Fruit fly (Drosophila melanogaster) whole organism, pupa: Measurements from ENCODE around the gene CG17726.

ENCODE experiments used
- CG10348 ChIP-seq: fragments of 200-800 bp; sonication (Bioruptor generic); IDR thresholded peaks from 2 replicates; pipeline ENCODE4 v1.3.6; 2022; ENCODE audit warnings: missing biosample characterization, missing genetic modification characterization
- CG13204 ChIP-seq: fragments of 200-800 bp; sonication (Bioruptor generic); optimal IDR thresholded peaks from 2 replicates; lab custom pipeline; 2018; ENCODE audit warnings: missing biosample characterization, mild to moderate bottlenecking, missing genetic modification characterization, moderate library complexity
- CG15710 ChIP-seq: fragments of 200-800 bp; sonication (Bioruptor generic); optimal IDR thresholded peaks from 2 replicates; lab custom pipeline; 2018; ENCODE audit warnings: missing biosample characterization, mild to moderate bottlenecking, missing genetic modification characterization, moderate library complexity
- CG32121 ChIP-seq: fragments of 200-800 bp; sonication (Bioruptor generic); IDR thresholded peaks from 2 replicates; pipeline ENCODE4 v1.3.6; 2022; ENCODE audit warnings: missing biosample characterization, missing genetic modification characterization
- CG34367 ChIP-seq: fragments of 200-800 bp; sonication (Bioruptor generic); optimal IDR thresholded peaks from 2 replicates; lab custom pipeline; 2018; ENCODE audit warnings: missing biosample characterization, mild to moderate bottlenecking, missing genetic modification characterization
- CG4496 ChIP-seq: fragments of 200-800 bp; sonication (Bioruptor generic); IDR thresholded peaks from 3 replicates; pipeline ENCODE4 v1.3.6; 2022; ENCODE audit warnings: missing biosample characterization, missing genetic modification characterization
- D1 ChIP-seq: fragments of 200-800 bp; sonication (Bioruptor generic); optimal IDR thresholded peaks from 2 replicates; lab custom pipeline; 2018; ENCODE audit warnings: missing biosample characterization, mild to moderate bottlenecking, missing genetic modification characterization, moderate library complexity
- EcR ChIP-seq: fragments of 200-800 bp; sonication (Bioruptor generic); optimal IDR thresholded peaks from 3 replicates; lab custom pipeline; 2019; ENCODE audit warnings: missing biosample characterization, missing genetic modification characterization, mild to moderate bottlenecking, moderate library complexity, missing genetic modification reagents
- Pif1A ChIP-seq: fragments of 200-800 bp; sonication (Bioruptor generic); optimal IDR thresholded peaks from 3 replicates; lab custom pipeline; 2016; ENCODE audit warnings: missing biosample characterization, missing genetic modification characterization
- Snoo ChIP-seq: fragments of 200-800 bp; sonication (Bioruptor generic); optimal IDR thresholded peaks from 3 replicates; lab custom pipeline; 2017; ENCODE audit warnings: missing biosample characterization, mild to moderate bottlenecking, missing genetic modification characterization, inconsistent platforms
- gl ChIP-seq: fragments of 200-800 bp; sonication (Bioruptor generic); optimal IDR thresholded peaks from 2 replicates; lab custom pipeline; 2018; ENCODE audit warnings: missing biosample characterization, mild to moderate bottlenecking, missing genetic modification characterization

dm6 chr3R:11243057-11243740 is 16.6 kb downstream of the CG17726 start:
- TF ChIP-seq Snoo (tag; lab: Kevin White, UChicago), result no peak
- no peak for TF ChIP-seq CG13204
- TF ChIP-seq CG4496 (GFP tag; lab: Robert Waterston, UW), result no peak
- TF ChIP-seq CG10348 (GFP tag; lab: Robert Waterston, UW), result no peak
- TF ChIP-seq EcR (GFP tag; lab: Kevin White, UChicago), result peak; percentile 17
- TF ChIP-seq CG15710 (tag; lab: Kevin White, UChicago), result no peak
- TF ChIP-seq CG32121 (GFP tag; lab: Robert Waterston, UW), result no peak
- TF ChIP-seq gl (tag; lab: Kevin White, UChicago), result no peak
- no peak for TF ChIP-seq D1 (tag; lab: Kevin White, UChicago)
- TF ChIP-seq Pif1A, result no peak
- no peak for TF ChIP-seq CG34367 (tag; lab: Kevin White, UChicago)
